Fruit fly (Drosophila melanogaster) whole organism, prepupa: ENCODE data around the gene CDK2AP1.
"Not testable (repeated sequence)": the region's sequence is repeated elsewhere in the genome, so short reads cannot be mapped to it uniquely, and the experiment has no call there.

Experiments
- Blimp-1 ChIP-seq: fragments of 200-800 bp; sonication (Bioruptor generic); optimal IDR thresholded peaks from 3 replicates; lab custom pipeline; 2017; ENCODE audit warnings: missing biosample characterization, missing genetic modification characterization, mild to moderate bottlenecking, moderate library complexity, missing genetic modification reagents
- CG10631 ChIP-seq: fragments of 200-800 bp; sonication (Bioruptor generic); optimal IDR thresholded peaks from 2 replicates; lab custom pipeline; 2016; ENCODE audit warnings: missing biosample characterization, missing genetic modification characterization
- CG10669 ChIP-seq: fragments of 200-800 bp; sonication (Bioruptor generic); optimal IDR thresholded peaks from 3 replicates; lab custom pipeline; 2018; ENCODE audit warnings: missing biosample characterization, mild to moderate bottlenecking, missing genetic modification characterization, moderate library complexity
- CG11294 ChIP-seq: fragments of 200-800 bp; sonication (Bioruptor generic); IDR thresholded peaks from 2 replicates; pipeline ENCODE4 v1.3.6; 2022; ENCODE audit warnings: missing biosample characterization, missing genetic modification characterization
- CG11762 ChIP-seq: fragments of 200-800 bp; sonication (Bioruptor generic); optimal IDR thresholded peaks from 3 replicates; lab custom pipeline; 2016; ENCODE audit warnings: missing biosample characterization, missing genetic modification characterization; ENCODE audit not compliant: insufficient read depth
- CG15336 ChIP-seq: fragments of 200-800 bp; sonication (Bioruptor generic); IDR thresholded peaks from 2 replicates; pipeline ENCODE4 v1.3.6; 2022; ENCODE audit warnings: missing biosample characterization, missing genetic modification characterization
- CG1621 ChIP-seq: fragments of 200-800 bp; sonication (Bioruptor generic); optimal IDR thresholded peaks from 3 replicates; lab custom pipeline; 2018; ENCODE audit warnings: missing biosample characterization, mild to moderate bottlenecking, missing genetic modification characterization
- CG3032 ChIP-seq: fragments of 200-800 bp; optimal IDR thresholded peaks from 2 replicates; lab custom pipeline; 2019; ENCODE audit warnings: missing biosample characterization, mild to moderate bottlenecking, missing genetic modification characterization, moderate library complexity
- CG32006 ChIP-seq: fragments of 200-800 bp; sonication (Bioruptor generic); optimal IDR thresholded peaks from 3 replicates; lab custom pipeline; 2017; ENCODE audit warnings: missing biosample characterization, mild to moderate bottlenecking, missing genetic modification characterization
- CG34406 ChIP-seq: fragments of 200-800 bp; sonication (Bioruptor generic); optimal IDR thresholded peaks from 3 replicates; lab custom pipeline; 2016; ENCODE audit warnings: missing biosample characterization, missing genetic modification characterization
- CG6163 ChIP-seq: fragments of 200-800 bp; sonication (Bioruptor generic); IDR thresholded peaks from 3 replicates; pipeline ENCODE4 v1.3.6; 2022; ENCODE audit warnings: missing biosample characterization, missing genetic modification characterization
- CG6276 ChIP-seq: fragments of 200-800 bp; sonication (Bioruptor generic); optimal IDR thresholded peaks from 2 replicates; lab custom pipeline; 2017; ENCODE audit warnings: missing biosample characterization, mild to moderate bottlenecking, missing genetic modification characterization
- CG6792 ChIP-seq: fragments of 200-800 bp; sonication (Bioruptor generic); optimal IDR thresholded peaks from 3 replicates; lab custom pipeline; 2016; ENCODE audit warnings: missing biosample characterization, missing genetic modification characterization
- CG6808 ChIP-seq: fragments of 200-800 bp; sonication (Bioruptor generic); optimal IDR thresholded peaks from 3 replicates; lab custom pipeline; 2017; ENCODE audit warnings: missing biosample characterization, missing genetic modification characterization, mild to moderate bottlenecking, moderate library complexity, missing genetic modification reagents
- CG6854 ChIP-seq: fragments of 200-800 bp; sonication (Bioruptor generic); optimal IDR thresholded peaks from 2 replicates; lab custom pipeline; 2017; ENCODE audit warnings: missing biosample characterization, mild to moderate bottlenecking, missing genetic modification characterization
- CG8319 ChIP-seq: fragments of 200-800 bp; sonication (Bioruptor generic); optimal IDR thresholded peaks from 3 replicates; lab custom pipeline; 2016; ENCODE audit warnings: missing biosample characterization, missing genetic modification characterization
- CG8632 ChIP-seq: fragments of 200-800 bp; sonication (Bioruptor generic); optimal IDR thresholded peaks from 3 replicates; lab custom pipeline; 2016; ENCODE audit warnings: missing biosample characterization, missing genetic modification characterization
- CG9139 ChIP-seq: fragments of 200-800 bp; sonication (Bioruptor generic); optimal IDR thresholded peaks from 3 replicates; lab custom pipeline; 2017; ENCODE audit warnings: missing biosample characterization, mild to moderate bottlenecking, missing genetic modification characterization
- Eip75B ChIP-seq: fragments of 200-800 bp; sonication (Bioruptor generic); optimal IDR thresholded peaks from 3 replicates; lab custom pipeline; 2016; ENCODE audit warnings: missing biosample characterization, missing genetic modification characterization
- Eip78C ChIP-seq: fragments of 200-800 bp; sonication (Bioruptor generic); peaks from one replicate; lab custom pipeline; 2016; ENCODE audit warnings: missing biosample characterization, missing genetic modification characterization
- Eip93F ChIP-seq: fragments of 200-800 bp; sonication (Bioruptor generic); optimal IDR thresholded peaks from 2 replicates; lab custom pipeline; 2016; ENCODE audit warnings: missing biosample characterization, mild to moderate bottlenecking, missing genetic modification characterization
- Ets21C ChIP-seq: fragments of 200-800 bp; sonication (Bioruptor generic); optimal IDR thresholded peaks from 3 replicates; lab custom pipeline; 2016; ENCODE audit warnings: missing biosample characterization, missing genetic modification characterization
- Ets96B ChIP-seq: fragments of 200-800 bp; optimal IDR thresholded peaks from 2 replicates; lab custom pipeline; 2019; ENCODE audit warnings: missing biosample characterization, mild to moderate bottlenecking, missing genetic modification characterization, moderate library complexity
- Gug ChIP-seq: fragments of 200-800 bp; sonication (Bioruptor generic); IDR thresholded peaks from 2 replicates; pipeline ENCODE4 v1.3.6; 2022; ENCODE audit warnings: missing biosample characterization, missing genetic modification characterization
- Hr38 ChIP-seq: sonication (Bioruptor generic); optimal IDR thresholded peaks from 2 replicates; lab custom pipeline; 2016; ENCODE audit warnings: missing biosample characterization, missing genetic modification characterization
- Lpt ChIP-seq: fragments of 200-800 bp; sonication (Bioruptor generic); optimal IDR thresholded peaks from 3 replicates; lab custom pipeline; 2016; ENCODE audit warnings: missing biosample characterization, missing genetic modification characterization
- OdsH ChIP-seq: fragments of 200-800 bp; sonication (Bioruptor generic); optimal IDR thresholded peaks from 3 replicates; lab custom pipeline; 2016; ENCODE audit warnings: missing biosample characterization, missing genetic modification characterization
- Sox102F ChIP-seq: fragments of 200-800 bp; sonication (Bioruptor generic); optimal IDR thresholded peaks from 2 replicates; lab custom pipeline; 2016; ENCODE audit warnings: missing biosample characterization, mild to moderate bottlenecking, missing genetic modification characterization
- Sox15 ChIP-seq: fragments of 200-800 bp; sonication (Bioruptor generic); optimal IDR thresholded peaks from 3 replicates; lab custom pipeline; 2016; ENCODE audit warnings: missing biosample characterization, missing genetic modification characterization
- achi ChIP-seq: fragments of 200-800 bp; sonication (Bioruptor generic); optimal IDR thresholded peaks from 3 replicates; lab custom pipeline; 2016; ENCODE audit warnings: missing biosample characterization, missing genetic modification characterization
- acj6 ChIP-seq: fragments of 200-800 bp; sonication (Bioruptor generic); optimal IDR thresholded peaks from 3 replicates; lab custom pipeline; 2016; ENCODE audit warnings: missing biosample characterization, missing genetic modification characterization
- dsx ChIP-seq: fragments of 200-800 bp; optimal IDR thresholded peaks from 3 replicates; lab custom pipeline; 2019; ENCODE audit warnings: missing biosample characterization, mild to moderate bottlenecking, missing genetic modification characterization, moderate library complexity; ENCODE audit not compliant: poor library complexity, severe bottlenecking
- fd85E ChIP-seq: fragments of 200-800 bp; sonication (Bioruptor generic); optimal IDR thresholded peaks from 3 replicates; lab custom pipeline; 2016; ENCODE audit warnings: missing biosample characterization, missing genetic modification characterization
- fkh ChIP-seq: fragments of 200-800 bp; sonication (Bioruptor generic); optimal IDR thresholded peaks from 3 replicates; lab custom pipeline; 2017; ENCODE audit warnings: missing biosample characterization, mild to moderate bottlenecking, missing genetic modification characterization, moderate library complexity
- net ChIP-seq: fragments of 200-800 bp; sonication (Bioruptor generic); optimal IDR thresholded peaks from 3 replicates; lab custom pipeline; 2016; ENCODE audit warnings: missing biosample characterization, missing genetic modification characterization
- pdm3 ChIP-seq: fragments of 200-800 bp; sonication (Bioruptor generic); optimal IDR thresholded peaks from 3 replicates; lab custom pipeline; 2016; ENCODE audit warnings: missing biosample characterization, missing genetic modification characterization
- spab ChIP-seq: fragments of 200-800 bp; sonication (Bioruptor generic); optimal IDR thresholded peaks from 2 replicates; lab custom pipeline; 2017; ENCODE audit warnings: missing biosample characterization, mild to moderate bottlenecking, missing genetic modification characterization, missing genetic modification reagents
- ss ChIP-seq, 2 experiments: fragments of 200-800 bp; sonication (Bioruptor generic); optimal IDR thresholded peaks; 2 replicates in 1 of 2; 3 replicates in 1 of 2; lab custom pipeline; 2017 to 2018; ENCODE audit warnings: mild to moderate bottlenecking in 2 of 2, missing biosample characterization in 2 of 2, missing genetic modification characterization in 2 of 2, moderate library complexity in 1 of 2
- svp ChIP-seq: fragments of 200-800 bp; sonication (Bioruptor generic); peaks from one replicate; lab custom pipeline; 2016; ENCODE audit warnings: missing biosample characterization, missing genetic modification characterization
- topi ChIP-seq: fragments of 200-800 bp; sonication (Bioruptor generic); optimal IDR thresholded peaks from 3 replicates; lab custom pipeline; 2016; ENCODE audit warnings: missing biosample characterization, missing genetic modification characterization
- vri ChIP-seq: fragments of 200-800 bp; sonication (Bioruptor generic); optimal IDR thresholded peaks from 3 replicates; lab custom pipeline; 2016; ENCODE audit warnings: missing biosample characterization, mild to moderate bottlenecking, missing genetic modification characterization

Gene CDK2AP1

dm6 chrX:11090161-11090560, 47.5 kb upstream of the CDK2AP1 start, which contains the start of gene CG2076:
Gene CG2076 (plus strand): TSS chrX:11090210.
- TF ChIP-seq dsx (GFP tag; lab: Kevin White, UChicago) (peak; percentile 84), CG32006 (no peak), Eip78C (GFP tag; lab: Kevin White, UChicago) (peak; percentile 48)

- TF ChIP-seq CG10669 (GFP tag; lab: Kevin White, UChicago) (no peak), CG6854 (GFP tag; lab: Kevin White, UChicago) (no peak), net (GFP tag; lab: Kevin White, UChicago) (no peak), CG6792 (GFP tag; lab: Kevin White, UChicago) (no peak), OdsH (GFP tag; lab: Kevin White, UChicago) (no peak), CG3032 (tag; lab: Kevin White, UChicago) (no peak), CG9139 (GFP tag; lab: Kevin White, UChicago) (no peak), Ets21C (GFP tag; lab: Kevin White, UChicago) (no peak), achi (GFP tag; lab: Kevin White, UChicago) (no peak), CG1621 (tag; lab: Kevin White, UChicago) (no peak), CG34406 (GFP tag; lab: Kevin White, UChicago) (no peak), Sox102F (GFP tag; lab: Kevin White, UChicago) (no peak), acj6 (GFP tag; lab: Kevin White, UChicago) (no peak), CG11294 (GFP tag; lab: Robert Waterston, UW) (no peak), topi (GFP tag; lab: Kevin White, UChicago) (no peak), CG8632 (GFP tag; lab: Kevin White, UChicago) (no peak), CG6276 (no peak)
Observed at dm6 chrX:11092201-11092600, 45.5 kb upstream of the CDK2AP1 start, which contains the start of gene CG2061. Gene CG2061 (plus strand): TSS chrX:11092492.

- no peak for TF ChIP-seq Hr38 (GFP tag; lab: Kevin White, UChicago)
- no peak for TF ChIP-seq Lpt (GFP tag; lab: Kevin White, UChicago)
- TF ChIP-seq CG8319 (GFP tag; lab: Kevin White, UChicago): no peak
- TF ChIP-seq Blimp-1 (GFP tag; lab: Kevin White, UChicago): no peak
- peak; percentile 8 for TF ChIP-seq vri (GFP tag; lab: Kevin White, UChicago)
Observed at dm6 chrX:11095276-11095675, 42.4 kb upstream of the CDK2AP1 start.

dm6 chrX:11095973-11096372, 41.7 kb upstream of the CDK2AP1 start, which contains the start of gene CG42249:
Gene CG42249 (plus strand): TSS chrX:11096273.
- TF ChIP-seq acj6 (GFP tag; lab: Kevin White, UChicago); vri (GFP tag; lab: Kevin White, UChicago); spab: not testable (repeated sequence)

dm6 chrX:11108148-11108844, 29.4 kb upstream of the CDK2AP1 start, which contains the start of gene Hsp60A:
Gene Hsp60A (plus strand): TSS chrX:11108482.
- TF ChIP-seq Gug (GFP tag; lab: Robert Waterston, UW) (0 out of 2 replicates have a peak, but pooled peaks have one; percentile 15), CG15336 (GFP tag; lab: Robert Waterston, UW) (no peak), CG6792 (GFP tag; lab: Kevin White, UChicago) (no peak), CG8319 (GFP tag; lab: Kevin White, UChicago) (no peak), CG10631 (GFP tag; lab: Kevin White, UChicago) (peak; percentile 42), CG6808 (GFP tag; lab: Kevin White, UChicago) (no peak), Sox15 (GFP tag; lab: Kevin White, UChicago) (peak; percentile 14), CG6163 (GFP tag; lab: Robert Waterston, UW) (0 out of 3 replicates have a peak, but pooled peaks have one; percentile 27), CG8632 (GFP tag; lab: Kevin White, UChicago) (peak; percentile 2), Eip78C (GFP tag; lab: Kevin White, UChicago) (peak; percentile 78), svp (GFP tag; lab: Kevin White, UChicago) (peak; percentile 84), Eip75B (GFP tag; lab: Kevin White, UChicago) (no peak), CG11762 (GFP tag; lab: Kevin White, UChicago) (no peak), CG10669 (GFP tag; lab: Kevin White, UChicago) (peak; percentile 16), CG11294 (GFP tag; lab: Robert Waterston, UW) (no peak), acj6 (GFP tag; lab: Kevin White, UChicago) (peak; percentile 58), spab (no peak), fkh (GFP tag; lab: Kevin White, UChicago) (no peak), Ets96B (tag; lab: Kevin White, UChicago) (peak; percentile 52), pdm3 (GFP tag; lab: Kevin White, UChicago) (peak; percentile 64), Eip93F (GFP tag; lab: Kevin White, UChicago) (peak; percentile 48), ss (GFP tag; optimal IDR thresholded peaks at IDR 0.05; lab: Kevin White, UChicago) (no peak), dsx (GFP tag; lab: Kevin White, UChicago) (no peak), fd85E (GFP tag; lab: Kevin White, UChicago) (no peak)
